Fruit fly (Drosophila melanogaster) whole organism, wandering third instar larva: ENCODE results near the gene EMC2B.

Experiments used
- Abd-B ChIP-seq: fragments of >200 bp; optimal IDR thresholded peaks from 2 replicates; lab custom pipeline; 2017; ENCODE audit warnings: missing biosample characterization, missing genetic modification characterization
- CG32264 ChIP-seq: fragments of 200-800 bp; sonication (Bioruptor generic); optimal IDR thresholded peaks from 2 replicates; lab custom pipeline; 2016; ENCODE audit warnings: missing biosample characterization, missing genetic modification characterization
- CG9705 ChIP-seq: fragments of 200-800 bp; sonication (Bioruptor generic); optimal IDR thresholded peaks from 2 replicates; lab custom pipeline; 2018; ENCODE audit warnings: missing biosample characterization, mild to moderate bottlenecking, missing genetic modification characterization
- CrebA ChIP-seq: fragments of 200-800 bp; sonication (Bioruptor generic); optimal IDR thresholded peaks from 2 replicates; lab custom pipeline; 2016; ENCODE audit warnings: missing biosample characterization, mild to moderate bottlenecking, missing genetic modification characterization, borderline replicate concordance
- Dfd ChIP-seq: fragments of >200 bp; optimal IDR thresholded peaks from 2 replicates; lab custom pipeline; 2017; ENCODE audit warnings: missing biosample characterization, missing genetic modification characterization
- Dif ChIP-seq: fragments of 200-275, 200-300 bp; sonication (Bioruptor generic); optimal IDR thresholded peaks from 2 replicates; lab custom pipeline; 2018; ENCODE audit warnings: missing biosample characterization, missing genetic modification characterization; ENCODE audit not compliant: partially characterized antibody
- GATAd ChIP-seq: sonication (Bioruptor generic); optimal IDR thresholded peaks from 2 replicates; lab custom pipeline; 2016; ENCODE audit warnings: missing biosample characterization, missing genetic modification characterization
- HLH106 ChIP-seq: fragments of 200-800 bp; optimal IDR thresholded peaks from 3 replicates; lab custom pipeline; 2019; ENCODE audit warnings: missing biosample characterization, mild to moderate bottlenecking, missing genetic modification characterization, moderate library complexity
- Hnf4 ChIP-seq: fragments of 200-800 bp; sonication (Bioruptor generic); optimal IDR thresholded peaks from 2 replicates; lab custom pipeline; 2016; ENCODE audit warnings: missing biosample characterization, mild to moderate bottlenecking, missing genetic modification characterization
- Hr78 ChIP-seq: fragments of >200 bp; optimal IDR thresholded peaks from 2 replicates; lab custom pipeline; 2017; ENCODE audit warnings: missing biosample characterization, missing genetic modification characterization
- Hr83 ChIP-seq: fragments of 200-300 bp; sonication (Bioruptor generic); optimal IDR thresholded peaks from 2 replicates; lab custom pipeline; 2016; ENCODE audit warnings: missing biosample characterization, mild to moderate bottlenecking, missing genetic modification characterization, moderate library complexity; ENCODE audit not compliant: poor library complexity, severe bottlenecking
- Jra ChIP-seq: sonication (Bioruptor generic); optimal IDR thresholded peaks from 2 replicates; lab custom pipeline; 2016; ENCODE audit warnings: missing biosample characterization, missing genetic modification characterization
- Mio ChIP-seq: sonication (Bioruptor generic); optimal IDR thresholded peaks from 2 replicates; lab custom pipeline; 2016; ENCODE audit warnings: missing biosample characterization, missing genetic modification characterization
- Myc ChIP-seq: fragments of >200 bp; optimal IDR thresholded peaks from 2 replicates; lab custom pipeline; 2017
- N ChIP-seq: fragments of >200 bp; optimal IDR thresholded peaks from 2 replicates; lab custom pipeline; 2018; ENCODE audit warnings: missing biosample characterization, missing external identifiers, missing genetic modification characterization
- OdsH ChIP-seq: fragments of 200-800 bp; sonication (Bioruptor generic); optimal IDR thresholded peaks from 2 replicates; lab custom pipeline; 2016; ENCODE audit warnings: missing biosample characterization, mild to moderate bottlenecking, missing genetic modification characterization
- Rel ChIP-seq, 2 experiments: fragments of 200-800 bp; sonication (Bioruptor generic) in 1 of 2; optimal IDR thresholded peaks; 2 replicates in 1 of 2; 3 replicates in 1 of 2; lab custom pipeline; 2016 to 2019; ENCODE audit warnings: mild to moderate bottlenecking in 2 of 2, missing biosample characterization in 2 of 2, missing genetic modification characterization in 2 of 2, moderate library complexity in 1 of 2
- Sp1 ChIP-seq: fragments of 200-800 bp; sonication (Bioruptor generic); optimal IDR thresholded peaks from 3 replicates; lab custom pipeline; 2019; ENCODE audit warnings: missing biosample characterization, mild to moderate bottlenecking, missing genetic modification characterization, moderate library complexity
- Vsx2 ChIP-seq: fragments of 200-300, 225-300 bp; sonication (Bioruptor generic); optimal IDR thresholded peaks from 2 replicates; lab custom pipeline; 2018; ENCODE audit warnings: missing biosample characterization, missing genetic modification characterization; ENCODE audit not compliant: partially characterized antibody
- br ChIP-seq: fragments of 200-800 bp; sonication (Bioruptor generic); optimal IDR thresholded peaks from 2 replicates; lab custom pipeline; 2016; ENCODE audit warnings: missing biosample characterization, missing genetic modification characterization
- brk ChIP-seq: fragments of 200-800 bp; sonication (Bioruptor generic); optimal IDR thresholded peaks from 2 replicates; lab custom pipeline; 2016; ENCODE audit warnings: missing biosample characterization, mild to moderate bottlenecking, missing genetic modification characterization
- dl ChIP-seq, 2 experiments: fragments of 175-275, 200-275 bp in 1 of 2; fragments of 200-275 bp in 1 of 2; sonication (Bioruptor generic); optimal IDR thresholded peaks; lab custom pipeline; 2018; ENCODE audit warnings: mild to moderate bottlenecking in 2 of 2, missing biosample characterization in 2 of 2, missing genetic modification characterization in 2 of 2, moderate library complexity in 2 of 2; ENCODE audit not compliant: partially characterized antibody in 2 of 2, insufficient read depth in 1 of 2
- dmrt93B ChIP-seq: fragments of 200-800 bp; sonication (Bioruptor generic); optimal IDR thresholded peaks from 2 replicates; lab custom pipeline; 2018; ENCODE audit warnings: missing biosample characterization, mild to moderate bottlenecking, missing genetic modification characterization
- dsf ChIP-seq: sonication (Bioruptor generic); optimal IDR thresholded peaks from 2 replicates; lab custom pipeline; 2016; ENCODE audit warnings: missing biosample characterization, missing genetic modification characterization, borderline replicate concordance
- ey ChIP-seq: fragments of 200-800 bp; sonication (Bioruptor generic); optimal IDR thresholded peaks from 2 replicates; lab custom pipeline; 2016; ENCODE audit warnings: missing biosample characterization, missing genetic modification characterization
- foxo ChIP-seq, 2 experiments: fragments of 200-800 bp; sonication (Bioruptor generic); optimal IDR thresholded peaks; 2 replicates in 1 of 2; 3 replicates in 1 of 2; lab custom pipeline; 2016 to 2017; ENCODE audit warnings: missing biosample characterization in 2 of 2, missing genetic modification characterization in 2 of 2
- fru ChIP-seq: fragments of 200-800 bp; sonication (Bioruptor generic); optimal IDR thresholded peaks from 3 replicates; lab custom pipeline; 2016; ENCODE audit warnings: missing biosample characterization, mild to moderate bottlenecking, missing genetic modification characterization
- h ChIP-seq: fragments of 200-800 bp; sonication (Bioruptor generic); optimal IDR thresholded peaks from 3 replicates; lab custom pipeline; 2016; ENCODE audit warnings: missing biosample characterization, mild to moderate bottlenecking, missing genetic modification characterization
- jim ChIP-seq: fragments of 175-275, 200-325 bp; sonication (Bioruptor generic); optimal IDR thresholded peaks from 2 replicates; lab custom pipeline; 2016; ENCODE audit warnings: missing biosample characterization, mild to moderate bottlenecking, missing genetic modification characterization
- lola ChIP-seq: fragments of >200 bp; optimal IDR thresholded peaks from 2 replicates; lab custom pipeline; 2017; ENCODE audit warnings: missing biosample characterization, missing genetic modification characterization
- pan ChIP-seq: fragments of >200 bp; optimal IDR thresholded peaks from 2 replicates; lab custom pipeline; 2017
- psq ChIP-seq: fragments of 200-800 bp; sonication (Bioruptor generic); optimal IDR thresholded peaks from 3 replicates; lab custom pipeline; 2017; ENCODE audit warnings: missing biosample characterization, mild to moderate bottlenecking, missing genetic modification characterization, moderate library complexity
- rgr ChIP-seq: fragments of 200-800 bp; sonication (Bioruptor generic); optimal IDR thresholded peaks from 3 replicates; lab custom pipeline; 2016; ENCODE audit warnings: missing biosample characterization, mild to moderate bottlenecking, missing genetic modification characterization
- sage ChIP-seq: fragments of 200-800 bp; sonication (Bioruptor generic); optimal IDR thresholded peaks from 2 replicates; lab custom pipeline; 2016; ENCODE audit warnings: missing biosample characterization, mild to moderate bottlenecking, missing genetic modification characterization
- sv ChIP-seq: fragments of 200-800 bp; sonication (Bioruptor generic); optimal IDR thresholded peaks from 3 replicates; lab custom pipeline; 2016; ENCODE audit warnings: missing biosample characterization, missing genetic modification characterization
- tai ChIP-seq: sonication (Bioruptor generic); optimal IDR thresholded peaks from 2 replicates; lab custom pipeline; 2016; ENCODE audit warnings: missing biosample characterization, missing genetic modification characterization
- usp ChIP-seq: fragments of >200 bp; optimal IDR thresholded peaks from 2 replicates; lab custom pipeline; 2017; ENCODE audit warnings: missing biosample characterization, missing genetic modification characterization
- woc ChIP-seq: sonication (Bioruptor generic); optimal IDR thresholded peaks from 2 replicates; lab custom pipeline; 2016; ENCODE audit warnings: missing biosample characterization, mild to moderate bottlenecking, missing genetic modification characterization

The EMC2B gene

dm6 chr3R:16983001-16983400 is 8.7 kb downstream of the EMC2B start:
- TF ChIP-seq N (GFP tag; lab: Kevin White, UChicago) = no peak
- no peak for TF ChIP-seq OdsH (GFP tag; lab: Kevin White, UChicago)
- TF ChIP-seq Mio = no peak
- TF ChIP-seq sage (GFP tag; lab: Kevin White, UChicago) = no peak
- no peak for TF ChIP-seq fru (GFP tag; lab: Kevin White, UChicago)
- TF ChIP-seq woc (GFP tag; lab: Kevin White, UChicago) = no peak
- no peak for TF ChIP-seq br (GFP tag; lab: Kevin White, UChicago)
- no peak for TF ChIP-seq foxo (GFP tag; optimal IDR thresholded peaks at IDR 0.05; lab: Kevin White, UChicago)
- no peak for TF ChIP-seq dl (GFP tag; optimal IDR thresholded peaks at IDR 0.05; lab: Kevin White, UChicago; ENCODE audit: insufficient read depth in 1 of 2, partially characterized antibody in 2 of 2)
- TF ChIP-seq dsf (GFP tag; lab: Kevin White, UChicago) = no peak
- no peak for TF ChIP-seq Hr78
- no peak for TF ChIP-seq Hr83 (GFP tag; lab: Kevin White, UChicago)
- no peak for TF ChIP-seq lola (GFP tag; lab: Kevin White, UChicago)
- no peak for TF ChIP-seq pan
- no peak for TF ChIP-seq CG32264
- TF ChIP-seq Vsx2 (GFP tag; lab: Kevin White, UChicago) = no peak

- no peak for TF ChIP-seq CG32264
- no peak for TF ChIP-seq OdsH (GFP tag; lab: Kevin White, UChicago)
- TF ChIP-seq CG9705 (GFP tag; lab: Kevin White, UChicago) = no peak
- TF ChIP-seq h (GFP tag; lab: Kevin White, UChicago) = peak; percentile 82
- no peak for TF ChIP-seq dsf (GFP tag; lab: Kevin White, UChicago)
- TF ChIP-seq HLH106 = no peak
- TF ChIP-seq Sp1 = peak; percentile 45
- TF ChIP-seq Rel (GFP tag; optimal IDR thresholded peaks at IDR 0.05; lab: Kevin White, UChicago) = no peak
- TF ChIP-seq Rel (tag; optimal IDR thresholded peaks at IDR 0.05; lab: Kevin White, UChicago) = peak; percentile 84
- peak; percentile 8 for TF ChIP-seq Hr83 (GFP tag; lab: Kevin White, UChicago)
- no peak for TF ChIP-seq fru (GFP tag; lab: Kevin White, UChicago)
- no peak for TF ChIP-seq lola (GFP tag; lab: Kevin White, UChicago)
- no peak for TF ChIP-seq tai (GFP tag; lab: Kevin White, UChicago)
- peak in 1 of 2 experiments; percentile 45 for TF ChIP-seq dl (GFP tag; optimal IDR thresholded peaks at IDR 0.05; lab: Kevin White, UChicago; ENCODE audit: insufficient read depth in 1 of 2, partially characterized antibody in 2 of 2)
- TF ChIP-seq pan = no peak
- TF ChIP-seq rgr (GFP tag; lab: Kevin White, UChicago) = no peak
- no peak for TF ChIP-seq Mio
- TF ChIP-seq foxo (GFP tag; optimal IDR thresholded peaks at IDR 0.05; lab: Kevin White, UChicago) = peak in 1 of 2 experiments; percentile 15
- no peak for TF ChIP-seq Hr78
- no peak for TF ChIP-seq CrebA (GFP tag; lab: Kevin White, UChicago)
- TF ChIP-seq N (GFP tag; lab: Kevin White, UChicago) = no peak
- no peak for TF ChIP-seq woc (GFP tag; lab: Kevin White, UChicago)
- no peak for TF ChIP-seq dmrt93B (GFP tag; lab: Kevin White, UChicago)
- TF ChIP-seq Myc (lab: Kevin White, UChicago) = no peak
- TF ChIP-seq Hnf4 (GFP tag; lab: Kevin White, UChicago) = no peak
- no peak for TF ChIP-seq sv (GFP tag; lab: Kevin White, UChicago)
- TF ChIP-seq Dif (GFP tag; lab: Kevin White, UChicago) = no peak
- TF ChIP-seq Vsx2 (GFP tag; lab: Kevin White, UChicago) = no peak
- TF ChIP-seq usp (GFP tag; lab: Kevin White, UChicago) = no peak
- peak; percentile 19 for TF ChIP-seq Jra
- TF ChIP-seq jim (GFP tag; lab: Kevin White, UChicago) = no peak
- no peak for TF ChIP-seq Dfd (GFP tag; lab: Kevin White, UChicago)
- TF ChIP-seq psq (GFP tag; lab: Kevin White, UChicago) = peak; percentile 10
- no peak for TF ChIP-seq sage (GFP tag; lab: Kevin White, UChicago)
- TF ChIP-seq br (GFP tag; lab: Kevin White, UChicago) = peak; percentile 11
- TF ChIP-seq ey (GFP tag; lab: Kevin White, UChicago) = no peak
- TF ChIP-seq GATAd (GFP tag; lab: Kevin White, UChicago) = no peak
- TF ChIP-seq Abd-B (GFP tag; lab: Kevin White, UChicago) = no peak
- peak; percentile 79 for TF ChIP-seq brk (GFP tag; lab: Kevin White, UChicago)
Observed at dm6 chr3R:16982108-16982707, 9.5 kb downstream of the EMC2B start, which contains the start of gene AhcyL2. AhcyL2 (minus strand) TSS chr3R:16982158.
